Worm (Caenorhabditis elegans) whole organism, L3 larva: ENCODE results near the gene T04H1.13.

ENCODE experiments used
- fkh-10 ChIP-seq: sonication (generic microtip); optimal IDR thresholded peaks from 2 replicates; lab custom pipeline; 2017; ENCODE audit warnings: missing biosample characterization, missing genetic modification reagents, missing genetic modification characterization
- lin-39 ChIP-seq: fragments of 150-350 bp; optimal IDR thresholded peaks from 2 replicates; lab custom pipeline; 2018; ENCODE audit warnings: missing biosample characterization, missing genetic modification reagents, missing genetic modification characterization
- skn-1 ChIP-seq: fragments of 150-350 bp; optimal IDR thresholded peaks from 2 replicates; lab custom pipeline; 2014; ENCODE audit warnings: missing biosample characterization, missing genetic modification characterization

- TF ChIP-seq lin-39 (tag; lab: Kevin White, UChicago) (no peak), fkh-10 (GFP tag; lab: Kevin White, UChicago) (no peak), skn-1 (no peak)
These were observed 48.2 kb downstream of the T04H1.13 start for ce11 chrV:12196659-12197058.
